Worm (Caenorhabditis elegans) whole organism, young adult: ENCODE measurements around the gene F28B4.4.

ENCODE experiments used
- B0035.1 ChIP-seq: sonication (generic microtip); optimal IDR thresholded peaks from 2 replicates; lab custom pipeline; 2016; ENCODE audit warnings: missing genetic modification characterization, mild to moderate bottlenecking, missing compliant biosample characterization, missing genotype, missing genetic modification reagents
- F22D6.2 ChIP-seq: sonication (generic microtip); optimal IDR thresholded peaks from 2 replicates; lab custom pipeline; 2016; ENCODE audit warnings: mild to moderate bottlenecking, missing genetic modification characterization, missing compliant biosample characterization
- F37B4.10 ChIP-seq: fragments of 200-800 bp; sonication (Bioruptor generic); IDR thresholded peaks from 2 replicates; pipeline ENCODE4 v1.3.6; 2022; ENCODE audit warnings: missing genetic modification characterization, missing compliant biosample characterization
- Y53F4B.3 ChIP-seq: fragments of 200-800 bp; sonication (Bioruptor generic); IDR thresholded peaks from 2 replicates; pipeline ENCODE4 v1.3.6; 2022; ENCODE audit warnings: missing genetic modification reagents, missing genetic modification characterization, missing compliant biosample characterization
- Y56A3A.18 ChIP-seq: fragments of 200-800 bp; sonication (Bioruptor generic); IDR thresholded peaks from 2 replicates; pipeline ENCODE4 v1.3.6; 2022; ENCODE audit warnings: missing genetic modification reagents, missing genetic modification characterization, missing compliant biosample characterization
- Y67H2A.10 ChIP-seq: fragments of 200-800 bp; sonication (Bioruptor generic); conservative IDR thresholded peaks from 2 replicates; pipeline ENCODE4 v1.3.6; 2022; ENCODE audit warnings: missing genetic modification reagents, missing genetic modification characterization, missing compliant biosample characterization
- atf-7 ChIP-seq: sonication (generic microtip); optimal IDR thresholded peaks from 2 replicates; lab custom pipeline; 2017; ENCODE audit warnings: mild to moderate bottlenecking, missing genetic modification characterization, missing compliant biosample characterization
- ccch-3 ChIP-seq: fragments of 200-800 bp; sonication (Bioruptor generic); optimal IDR thresholded peaks from 2 replicates; lab custom pipeline; 2018; ENCODE audit warnings: mild to moderate bottlenecking, missing genetic modification characterization, missing compliant biosample characterization
- ceh-27 ChIP-seq: fragments of 200-800 bp; sonication (Bioruptor generic); optimal IDR thresholded peaks from 2 replicates; lab custom pipeline; 2018; ENCODE audit warnings: mild to moderate bottlenecking, missing genetic modification characterization, moderate library complexity, missing compliant biosample characterization
- ceh-58 ChIP-seq: fragments of 200-800 bp; sonication (Bioruptor generic); IDR thresholded peaks from 2 replicates; pipeline ENCODE4 v1.3.6; 2022; ENCODE audit warnings: missing genetic modification characterization, missing compliant biosample characterization
- die-1 ChIP-seq: sonication (generic microtip); optimal IDR thresholded peaks from 2 replicates; lab custom pipeline; 2016; ENCODE audit warnings: missing genotype, mild to moderate bottlenecking, missing genetic modification characterization, missing compliant biosample characterization
- dox-1 ChIP-seq: fragments of 200-800 bp; sonication (Bioruptor generic); IDR thresholded peaks from 2 replicates; pipeline ENCODE4 v1.3.6; 2022; ENCODE audit warnings: missing genetic modification reagents, missing genetic modification characterization, missing compliant biosample characterization
- dpl-1 ChIP-seq: fragments of 150-350 bp; optimal IDR thresholded peaks from 2 replicates; lab custom pipeline; 2014; ENCODE audit warnings: missing biosample characterization, missing genetic modification reagents, missing genetic modification characterization
- egl-18 ChIP-seq: fragments of 200-800 bp; sonication (Bioruptor generic); IDR thresholded peaks from 2 replicates; pipeline ENCODE4 v1.3.6; 2022; ENCODE audit warnings: missing genetic modification reagents, missing genetic modification characterization, missing compliant biosample characterization
- hrde-1 ChIP-seq: sonication (generic microtip); optimal IDR thresholded peaks from 2 replicates; lab custom pipeline; 2016; ENCODE audit warnings: missing genetic modification characterization, mild to moderate bottlenecking, missing compliant biosample characterization, moderate library complexity, missing genotype, missing genetic modification reagents, borderline replicate concordance
- hsf-1 ChIP-seq: fragments of 200-800 bp; sonication (Bioruptor generic); IDR thresholded peaks from 2 replicates; pipeline ENCODE4 v1.3.6; 2022; ENCODE audit warnings: missing genetic modification reagents, missing genetic modification characterization, missing compliant biosample characterization
- let-526 ChIP-seq: fragments of 200-800 bp; sonication (Bioruptor generic); IDR thresholded peaks from 2 replicates; pipeline ENCODE4 v1.3.6; 2022; ENCODE audit warnings: missing genetic modification reagents, missing genetic modification characterization, missing compliant biosample characterization
- lin-35 ChIP-seq, 3 experiments: fragments of 150-350 bp in 2 of 3; sonication (generic microtip) in 1 of 3; optimal IDR thresholded peaks; 2 replicates each; lab custom pipeline; 2014 to 2018; ENCODE audit warnings: missing biosample characterization in 3 of 3, missing genetic modification characterization in 3 of 3, missing genetic modification reagents in 3 of 3
- lsl-1 ChIP-seq: fragments of 200-800 bp; sonication (Bioruptor generic); optimal IDR thresholded peaks from 2 replicates; lab custom pipeline; 2018; ENCODE audit warnings: mild to moderate bottlenecking, missing genetic modification characterization, moderate library complexity, missing compliant biosample characterization
- madf-10 ChIP-seq: sonication (generic microtip); optimal IDR thresholded peaks from 2 replicates; lab custom pipeline; 2016; ENCODE audit warnings: mild to moderate bottlenecking, missing genetic modification characterization, missing compliant biosample characterization
- madf-8 ChIP-seq: fragments of 200-800 bp; sonication (Bioruptor generic); conservative IDR thresholded peaks from 2 replicates; pipeline ENCODE4 v1.3.6; 2022; ENCODE audit warnings: missing genetic modification reagents, missing genetic modification characterization, missing compliant biosample characterization
- mel-28 ChIP-seq: sonication (generic microtip); optimal IDR thresholded peaks from 2 replicates; lab custom pipeline; 2016; ENCODE audit warnings: borderline replicate concordance, mild to moderate bottlenecking, missing genetic modification characterization, missing compliant biosample characterization
- nhr-120 ChIP-seq: fragments of 200-800 bp; sonication (Bioruptor generic); IDR thresholded peaks from 2 replicates; pipeline ENCODE4 v1.3.6; 2022; ENCODE audit warnings: missing genetic modification characterization, missing compliant biosample characterization
- nhr-179 ChIP-seq: sonication (generic microtip); optimal IDR thresholded peaks from 2 replicates; lab custom pipeline; 2016; ENCODE audit warnings: mild to moderate bottlenecking, missing genetic modification characterization, missing compliant biosample characterization
- nhr-80 ChIP-seq: sonication (generic microtip); optimal IDR thresholded peaks from 2 replicates; lab custom pipeline; 2016; ENCODE audit warnings: missing genetic modification characterization, missing compliant biosample characterization
- pha-4 ChIP-seq: fragments of 150-350 bp; sonication (generic microtip); optimal IDR thresholded peaks from 2 replicates; lab custom pipeline; 2014; ENCODE audit warnings: missing biosample characterization, missing genetic modification reagents, missing genetic modification characterization
- sdz-38 ChIP-seq: sonication (generic microtip); optimal IDR thresholded peaks from 2 replicates; lab custom pipeline; 2016; ENCODE audit warnings: missing genotype, missing genetic modification characterization, missing compliant biosample characterization
- sea-2 ChIP-seq: fragments of 200-800 bp; sonication (Bioruptor generic); IDR thresholded peaks from 2 replicates; pipeline ENCODE4 v1.3.6; 2022; ENCODE audit warnings: missing genetic modification characterization, missing compliant biosample characterization
- snpc-1.1 ChIP-seq: sonication (generic microtip); optimal IDR thresholded peaks from 2 replicates; lab custom pipeline; 2017; ENCODE audit warnings: missing genetic modification characterization, mild to moderate bottlenecking, missing compliant biosample characterization, antibody characterized with exemption, moderate library complexity, missing genotype, missing genetic modification reagents; ENCODE audit not compliant: insufficient read depth
- unc-130 ChIP-seq: sonication (generic microtip); optimal IDR thresholded peaks from 2 replicates; lab custom pipeline; 2016; ENCODE audit warnings: missing genetic modification reagents, missing genetic modification characterization, missing compliant biosample characterization
- zfh-2 ChIP-seq: fragments of 200-800 bp; sonication (Bioruptor generic); conservative IDR thresholded peaks from 2 replicates; pipeline ENCODE4 v1.3.6; 2022; ENCODE audit warnings: missing genetic modification reagents, missing genetic modification characterization, missing compliant biosample characterization
- zim-3 ChIP-seq: sonication (generic microtip); optimal IDR thresholded peaks from 2 replicates; lab custom pipeline; 2017; ENCODE audit warnings: mild to moderate bottlenecking, missing genetic modification characterization, moderate library complexity, missing compliant biosample characterization
- ztf-26 ChIP-seq: sonication (generic microtip); optimal IDR thresholded peaks from 2 replicates; lab custom pipeline; 2017; ENCODE audit warnings: missing genetic modification characterization, missing compliant biosample characterization
- ztf-6 ChIP-seq: fragments of 200-800 bp; sonication (Bioruptor generic); IDR thresholded peaks from 2 replicates; pipeline ENCODE4 v1.3.6; 2022; ENCODE audit warnings: missing genetic modification reagents, missing genetic modification characterization, missing compliant biosample characterization

The F28B4.4 gene

ce11 chrX:3228701-3229100, 19.3 kb upstream of the F28B4.4 start:
- TF ChIP-seq zim-3 (tag; lab: Kevin White, UChicago) (no peak), unc-130 (GFP tag; lab: Kevin White, UChicago) (no peak), dpl-1 (no peak), egl-18 (GFP tag; lab: Robert Waterston, UW) (no peak), nhr-120 (GFP tag; lab: Robert Waterston, UW) (no peak), ccch-3 (GFP tag; lab: Kevin White, UChicago) (no peak), madf-8 (GFP tag; lab: Robert Waterston, UW) (no peak), lsl-1 (GFP tag; lab: Kevin White, UChicago) (no peak), Y67H2A.10 (GFP tag; lab: Robert Waterston, UW) (no peak), dox-1 (GFP tag; lab: Robert Waterston, UW) (no peak), mel-28 (tag; lab: Kevin White, UChicago) (no peak), ceh-27 (GFP tag; lab: Kevin White, UChicago) (no peak), snpc-1.1 (tag; lab: Kevin White, UChicago) (no peak), F22D6.2 (tag; lab: Kevin White, UChicago) (no peak), nhr-179 (tag; lab: Kevin White, UChicago) (no peak), die-1 (tag; lab: Kevin White, UChicago) (no peak), Y56A3A.18 (no peak), sdz-38 (no peak), ztf-6 (GFP tag; lab: Robert Waterston, UW) (no peak)

- TF ChIP-seq nhr-80 (tag; lab: Kevin White, UChicago) (no peak), hsf-1 (GFP tag; lab: Robert Waterston, UW) (no peak), let-526 (GFP tag; lab: Robert Waterston, UW) (no peak), ceh-27 (GFP tag; lab: Kevin White, UChicago) (peak; percentile 17), hrde-1 (tag; lab: Kevin White, UChicago) (no peak), atf-7 (tag; lab: Kevin White, UChicago) (no peak), lsl-1 (GFP tag; lab: Kevin White, UChicago) (no peak), lin-35 (GFP tag; optimal IDR thresholded peaks at IDR 0.05; lab: Kevin White, UChicago) (no peak), ztf-26 (tag; lab: Kevin White, UChicago) (no peak), pha-4 (tag; lab: Kevin White, UChicago) (no peak), Y53F4B.3 (GFP tag; lab: Robert Waterston, UW) (no peak), zfh-2 (GFP tag; lab: Robert Waterston, UW) (peak; percentile 77), ceh-58 (GFP tag; lab: Robert Waterston, UW) (no peak)
These were observed 17.2 kb upstream of the F28B4.4 start for ce11 chrX:3226348-3227229.

ce11 chrX:3223135-3223534, 13.7 kb upstream of the F28B4.4 start:
- TF ChIP-seq sea-2 (GFP tag; lab: Robert Waterston, UW) (no peak), B0035.1 (tag; lab: Kevin White, UChicago) (no peak), madf-10 (tag; lab: Kevin White, UChicago) (no peak), F37B4.10 (GFP tag; lab: Robert Waterston, UW) (0 out of 2 replicates have a peak, but pooled peaks have one; percentile 40), lsl-1 (GFP tag; lab: Kevin White, UChicago) (no peak)
